Worm (Caenorhabditis elegans) whole organism, L4/young adult: ENCODE results near the gene aat-6.
"Not testable (repeated sequence)": the region's sequence is repeated elsewhere in the genome, so short reads cannot be mapped to it uniquely, and the experiment has no call there.

Source experiments
- W03F9.2 ChIP-seq: fragments of 150-350 bp; optimal IDR thresholded peaks from 2 replicates; lab custom pipeline; 2014; ENCODE audit warnings: missing biosample characterization, missing genetic modification characterization
- dao-5 ChIP-seq: sonication (generic microtip); optimal IDR thresholded peaks from 2 replicates; lab custom pipeline; 2016; ENCODE audit warnings: missing genotype, missing genetic modification characterization, moderate library complexity, missing compliant biosample characterization
- him-1 ChIP-seq: sonication (generic microtip); optimal IDR thresholded peaks from 2 replicates; lab custom pipeline; 2016; ENCODE audit warnings: missing genotype, missing genetic modification reagents, missing genetic modification characterization, missing compliant biosample characterization

ce11 chrV:11480734-11481133 is 10.3 kb upstream of the aat-6 start, which contains the start of gene T11F9.14:
- TF ChIP-seq dao-5, W03F9.2, him-1 (tag; lab: Kevin White, UChicago): not testable (repeated sequence)
